Worm (Caenorhabditis elegans) whole organism, young adult: ENCODE measurements around the gene pcp-2.

ENCODE experiments used
- B0035.1 ChIP-seq: sonication (generic microtip); optimal IDR thresholded peaks from 2 replicates; lab custom pipeline; 2016; ENCODE audit warnings: missing genetic modification characterization, mild to moderate bottlenecking, missing compliant biosample characterization, missing genotype, missing genetic modification reagents
- C17E4.6 ChIP-seq: fragments of 200-800 bp; sonication (Bioruptor generic); IDR thresholded peaks from 2 replicates; pipeline ENCODE4 v1.3.6; 2022; ENCODE audit warnings: missing genetic modification reagents, missing genetic modification characterization, missing compliant biosample characterization
- F33H1.4 ChIP-seq: fragments of 200-800 bp; sonication (Bioruptor generic); IDR thresholded peaks from 2 replicates; pipeline ENCODE4 v1.3.6; 2022; ENCODE audit warnings: missing genetic modification reagents, missing genetic modification characterization, missing compliant biosample characterization
- F37B4.10 ChIP-seq: fragments of 200-800 bp; sonication (Bioruptor generic); IDR thresholded peaks from 2 replicates; pipeline ENCODE4 v1.3.6; 2022; ENCODE audit warnings: missing genetic modification characterization, missing compliant biosample characterization
- F52B5.7 ChIP-seq: sonication (generic microtip); optimal IDR thresholded peaks from 2 replicates; lab custom pipeline; 2016; ENCODE audit warnings: mild to moderate bottlenecking, missing genetic modification characterization, missing compliant biosample characterization
- F55B11.4 ChIP-seq: sonication (generic microtip); optimal IDR thresholded peaks from 2 replicates; lab custom pipeline; 2016; ENCODE audit warnings: missing compliant biosample characterization, missing genetic modification characterization, borderline replicate concordance; ENCODE audit not compliant: insufficient read depth
- F57C9.4 ChIP-seq: sonication (generic microtip); optimal IDR thresholded peaks from 2 replicates; lab custom pipeline; 2017; ENCODE audit warnings: mild to moderate bottlenecking, missing genetic modification characterization, missing compliant biosample characterization
- T26A5.8 ChIP-seq: sonication (generic microtip); optimal IDR thresholded peaks from 2 replicates; lab custom pipeline; 2016; ENCODE audit warnings: missing genetic modification characterization, missing compliant biosample characterization
- Y53F4B.3 ChIP-seq: fragments of 200-800 bp; sonication (Bioruptor generic); IDR thresholded peaks from 2 replicates; pipeline ENCODE4 v1.3.6; 2022; ENCODE audit warnings: missing genetic modification reagents, missing genetic modification characterization, missing compliant biosample characterization
- Y53G8AR.9 ChIP-seq: fragments of 200-800 bp; sonication (Bioruptor generic); conservative IDR thresholded peaks from 2 replicates; pipeline ENCODE4 v1.3.6; 2022; ENCODE audit warnings: missing genetic modification reagents, missing genetic modification characterization, missing compliant biosample characterization
- Y95B8A.8 ChIP-seq: fragments of 200-800 bp; sonication (Bioruptor generic); IDR thresholded peaks from 2 replicates; pipeline ENCODE4 v1.3.6; 2022; ENCODE audit warnings: missing genetic modification reagents, missing genetic modification characterization, missing compliant biosample characterization
- ama-1 ChIP-seq, 3 experiments: fragments of 150-350 bp in 1 of 3; sonication (generic microtip) in 2 of 3; optimal IDR thresholded peaks; 2 replicates each; lab custom pipeline; 2014 to 2018; ENCODE audit warnings: missing biosample characterization in 2 of 3, missing genetic modification characterization in 2 of 3, missing genetic modification reagents in 2 of 3
- aptf-3 ChIP-seq: fragments of 200-800 bp; sonication (Bioruptor generic); IDR thresholded peaks from 2 replicates; pipeline ENCODE4 v1.3.6; 2022; ENCODE audit warnings: missing genetic modification characterization, missing compliant biosample characterization
- atf-7 ChIP-seq: sonication (generic microtip); optimal IDR thresholded peaks from 2 replicates; lab custom pipeline; 2017; ENCODE audit warnings: mild to moderate bottlenecking, missing genetic modification characterization, missing compliant biosample characterization
- attf-6 ChIP-seq: fragments of 200-800 bp; sonication (Bioruptor generic); IDR thresholded peaks from 2 replicates; pipeline ENCODE4 v1.3.6; 2022; ENCODE audit warnings: missing genetic modification reagents, missing genetic modification characterization, missing compliant biosample characterization
- cebp-1 ChIP-seq, 2 experiments: fragments of 200-800 bp in 1 of 2; sonication (Bioruptor generic) in 1 of 2; sonication (generic microtip) in 1 of 2; IDR thresholded peaks in 1 of 2; optimal IDR thresholded peaks in 1 of 2; 2 replicates each; pipeline versions ENCODE4 v1.3.6 to Lab custom; 2017 to 2022; ENCODE audit warnings: missing compliant biosample characterization in 2 of 2, missing genetic modification characterization in 2 of 2, mild to moderate bottlenecking in 1 of 2, missing genetic modification reagents in 1 of 2, moderate library complexity in 1 of 2
- ceh-100 ChIP-seq: fragments of 200-800 bp; sonication (Bioruptor generic); IDR thresholded peaks from 2 replicates; pipeline ENCODE4 v1.3.6; 2022; ENCODE audit warnings: missing genetic modification reagents, missing genetic modification characterization, missing compliant biosample characterization
- ceh-40 ChIP-seq: fragments of 200-800 bp; sonication (Bioruptor generic); IDR thresholded peaks from 2 replicates; pipeline ENCODE4 v1.3.6; 2022; ENCODE audit warnings: missing genetic modification characterization, missing compliant biosample characterization
- ceh-79 ChIP-seq: sonication (generic microtip); optimal IDR thresholded peaks from 2 replicates; lab custom pipeline; 2017; ENCODE audit warnings: mild to moderate bottlenecking, missing genetic modification characterization, missing compliant biosample characterization
- dpff-1 ChIP-seq: sonication (generic microtip); optimal IDR thresholded peaks from 2 replicates; lab custom pipeline; 2017; ENCODE audit warnings: mild to moderate bottlenecking, missing genetic modification characterization, missing compliant biosample characterization
- egl-18 ChIP-seq: fragments of 200-800 bp; sonication (Bioruptor generic); IDR thresholded peaks from 2 replicates; pipeline ENCODE4 v1.3.6; 2022; ENCODE audit warnings: missing genetic modification reagents, missing genetic modification characterization, missing compliant biosample characterization
- egl-44 ChIP-seq: fragments of 200-800 bp; sonication (Bioruptor generic); IDR thresholded peaks from 2 replicates; pipeline ENCODE4 v1.3.6; 2022; ENCODE audit warnings: missing genetic modification reagents, missing genetic modification characterization, missing compliant biosample characterization
- ets-4 ChIP-seq: fragments of 200-800 bp; sonication (Bioruptor generic); optimal IDR thresholded peaks from 2 replicates; lab custom pipeline; 2018; ENCODE audit warnings: mild to moderate bottlenecking, missing genetic modification characterization, missing compliant biosample characterization
- gei-17 ChIP-seq: fragments of 200-800 bp; sonication (Bioruptor generic); optimal IDR thresholded peaks from 2 replicates; lab custom pipeline; 2018; ENCODE audit warnings: mild to moderate bottlenecking, missing genetic modification characterization, missing compliant biosample characterization
- hlh-12 ChIP-seq: sonication (generic microtip); optimal IDR thresholded peaks from 2 replicates; lab custom pipeline; 2016; ENCODE audit warnings: missing genetic modification characterization, missing compliant biosample characterization
- hmg-20 ChIP-seq: fragments of 200-800 bp; sonication (Bioruptor generic); IDR thresholded peaks from 2 replicates; pipeline ENCODE4 v1.3.6; 2022; ENCODE audit warnings: missing genetic modification reagents, missing genetic modification characterization, missing compliant biosample characterization
- lin-26 ChIP-seq: fragments of 200-800 bp; sonication (Bioruptor generic); IDR thresholded peaks from 2 replicates; pipeline ENCODE4 v1.3.6; 2022; ENCODE audit warnings: missing genetic modification reagents, missing genetic modification characterization, missing compliant biosample characterization
- madf-3 ChIP-seq: fragments of 200-800 bp; sonication (Bioruptor generic); IDR thresholded peaks from 2 replicates; pipeline ENCODE4 v1.3.6; 2022; ENCODE audit warnings: missing genetic modification reagents, missing genetic modification characterization, missing compliant biosample characterization
- madf-6 ChIP-seq: fragments of 200-800 bp; sonication (Bioruptor generic); IDR thresholded peaks from 2 replicates; pipeline ENCODE4 v1.3.6; 2022; ENCODE audit warnings: missing genetic modification reagents, missing genetic modification characterization, missing compliant biosample characterization
- madf-8 ChIP-seq: fragments of 200-800 bp; sonication (Bioruptor generic); conservative IDR thresholded peaks from 2 replicates; pipeline ENCODE4 v1.3.6; 2022; ENCODE audit warnings: missing genetic modification reagents, missing genetic modification characterization, missing compliant biosample characterization
- mel-28 ChIP-seq: sonication (generic microtip); optimal IDR thresholded peaks from 2 replicates; lab custom pipeline; 2016; ENCODE audit warnings: borderline replicate concordance, mild to moderate bottlenecking, missing genetic modification characterization, missing compliant biosample characterization
- mes-4 ChIP-seq: sonication (generic microtip); optimal IDR thresholded peaks from 2 replicates; lab custom pipeline; 2016; ENCODE audit warnings: missing genotype, missing genetic modification characterization, missing compliant biosample characterization
- nhr-80 ChIP-seq: sonication (generic microtip); optimal IDR thresholded peaks from 2 replicates; lab custom pipeline; 2016; ENCODE audit warnings: missing genetic modification characterization, missing compliant biosample characterization
- rcor-1 ChIP-seq: fragments of 200-800 bp; sonication (Bioruptor generic); IDR thresholded peaks from 2 replicates; pipeline ENCODE4 v1.3.6; 2022; ENCODE audit warnings: missing genetic modification reagents, missing genetic modification characterization, missing compliant biosample characterization
- rec-8 ChIP-seq, 2 experiments: sonication (generic microtip); optimal IDR thresholded peaks; 2 replicates each; lab custom pipeline; 2016; ENCODE audit warnings: mild to moderate bottlenecking in 2 of 2, missing genetic modification characterization in 2 of 2, missing genetic modification reagents in 2 of 2, missing genotype in 2 of 2, missing biosample characterization in 1 of 2, missing compliant biosample characterization in 1 of 2, moderate library complexity in 1 of 2
- repo-1 ChIP-seq: sonication (generic microtip); optimal IDR thresholded peaks from 2 replicates; lab custom pipeline; 2017; ENCODE audit warnings: mild to moderate bottlenecking, missing genetic modification characterization, missing compliant biosample characterization
- sdz-38 ChIP-seq: sonication (generic microtip); optimal IDR thresholded peaks from 2 replicates; lab custom pipeline; 2016; ENCODE audit warnings: missing genotype, missing genetic modification characterization, missing compliant biosample characterization
- sea-2 ChIP-seq: fragments of 200-800 bp; sonication (Bioruptor generic); IDR thresholded peaks from 2 replicates; pipeline ENCODE4 v1.3.6; 2022; ENCODE audit warnings: missing genetic modification characterization, missing compliant biosample characterization
- snpc-1.3 ChIP-seq: sonication (generic microtip); optimal IDR thresholded peaks from 2 replicates; lab custom pipeline; 2017; ENCODE audit warnings: missing genetic modification characterization, mild to moderate bottlenecking, missing compliant biosample characterization, antibody characterized with exemption, moderate library complexity, missing genotype, missing genetic modification reagents; ENCODE audit not compliant: insufficient read depth
- sptf-2 ChIP-seq: fragments of 200-800 bp; sonication (Bioruptor generic); optimal IDR thresholded peaks from 2 replicates; lab custom pipeline; 2018; ENCODE audit warnings: mild to moderate bottlenecking, missing genetic modification characterization, missing compliant biosample characterization
- tbp1 ChIP-seq: fragments of 200-800 bp; sonication (Bioruptor generic); optimal IDR thresholded peaks from 2 replicates; lab custom pipeline; 2018; ENCODE audit warnings: mild to moderate bottlenecking, missing genetic modification characterization, missing compliant biosample characterization
- tbx-9 ChIP-seq: sonication (generic microtip); optimal IDR thresholded peaks from 2 replicates; lab custom pipeline; 2016; ENCODE audit warnings: borderline replicate concordance, missing genetic modification characterization, inconsistent platforms, missing compliant biosample characterization
- tlf-1 ChIP-seq: fragments of 200-800 bp; sonication (Bioruptor generic); optimal IDR thresholded peaks from 2 replicates; lab custom pipeline; 2018; ENCODE audit warnings: mild to moderate bottlenecking, missing genetic modification characterization, missing compliant biosample characterization
- zim-3 ChIP-seq: sonication (generic microtip); optimal IDR thresholded peaks from 2 replicates; lab custom pipeline; 2017; ENCODE audit warnings: mild to moderate bottlenecking, missing genetic modification characterization, moderate library complexity, missing compliant biosample characterization
- ztf-22 ChIP-seq: fragments of 200-800 bp; sonication (Bioruptor generic); optimal IDR thresholded peaks from 2 replicates; lab custom pipeline; 2018; ENCODE audit warnings: mild to moderate bottlenecking, missing genetic modification characterization, moderate library complexity, missing compliant biosample characterization
- ztf-25 ChIP-seq: fragments of 200-800 bp; sonication (Bioruptor generic); IDR thresholded peaks from 2 replicates; pipeline ENCODE4 v1.3.6; 2022; ENCODE audit warnings: missing genetic modification reagents, missing genetic modification characterization, missing compliant biosample characterization
- ztf-6 ChIP-seq: fragments of 200-800 bp; sonication (Bioruptor generic); IDR thresholded peaks from 2 replicates; pipeline ENCODE4 v1.3.6; 2022; ENCODE audit warnings: missing genetic modification reagents, missing genetic modification characterization, missing compliant biosample characterization

Gene pcp-2

ce11 chrIV:9146819-9147518 is 18.0 kb downstream of the pcp-2 start, which contains the start of the genes rpb-12 and aly-2 (continued):
- TF ChIP-seq sptf-2 (no peak), zim-3 (tag; lab: Kevin White, UChicago) (no peak), Y53F4B.3 (no peak), ceh-100 (GFP tag; lab: Robert Waterston, UW) (no peak), F55B11.4 (tag; lab: Kevin White, UChicago) (no peak), tlf-1 (GFP tag; lab: Kevin White, UChicago) (peak; percentile 61), C17E4.6 (GFP tag; lab: Robert Waterston, UW) (peak; percentile 50; the same call in 1 of the 2 replicates), Y53G8AR.9 (GFP tag; lab: Robert Waterston, UW) (0 out of 2 replicates have a peak, but pooled peaks have one; percentile 39), gei-17 (GFP tag; lab: Kevin White, UChicago) (no peak), ceh-79 (tag; lab: Kevin White, UChicago) (no peak), F33H1.4 (peak; percentile 78), ztf-22 (GFP tag; lab: Kevin White, UChicago) (no peak), sdz-38 (tag; lab: Kevin White, UChicago) (no peak), aptf-3 (GFP tag; lab: Robert Waterston, UW) (no peak), repo-1 (tag; lab: Kevin White, UChicago) (no peak), attf-6 (GFP tag; lab: Robert Waterston, UW) (peak; percentile 83), madf-8 (GFP tag; lab: Robert Waterston, UW) (peak; percentile 91), dpff-1 (no peak), sea-2 (no peak), tbp1 (GFP tag; lab: Kevin White, UChicago) (peak; percentile 58), egl-18 (no peak), mes-4 (no peak), hmg-20 (GFP tag; lab: Robert Waterston, UW) (no peak), madf-6 (GFP tag; lab: Robert Waterston, UW) (peak; percentile 97), B0035.1 (no peak), lin-26 (GFP tag; lab: Robert Waterston, UW) (no peak), ama-1 (optimal IDR thresholded peaks at IDR 0.05; lab: Kevin White, UChicago) (no peak), ama-1 (GFP tag; optimal IDR thresholded peaks at IDR 0.05; lab: Kevin White, UChicago) (no peak), snpc-1.3 (peak; percentile 50), rcor-1 (peak; percentile 82), egl-44 (GFP tag; lab: Robert Waterston, UW) (no peak), F57C9.4 (tag; lab: Kevin White, UChicago) (no peak), ceh-40 (GFP tag; lab: Robert Waterston, UW) (no peak), Y95B8A.8 (peak; percentile 55; the same call in 1 of the 2 replicates), T26A5.8 (tag; lab: Kevin White, UChicago) (no peak), madf-3 (0 out of 2 replicates have a peak, but pooled peaks have one; percentile 24), mel-28 (no peak), ztf-25 (GFP tag; lab: Robert Waterston, UW) (no peak), ets-4 (GFP tag; lab: Kevin White, UChicago) (no peak), F37B4.10 (GFP tag; lab: Robert Waterston, UW) (no peak), atf-7 (tag; lab: Kevin White, UChicago) (no peak), cebp-1 (GFP tag; IDR thresholded peaks at IDR 0.05; lab: Robert Waterston, UW) (peak; percentile 82), cebp-1 (tag; optimal IDR thresholded peaks at IDR 0.05; lab: Kevin White, UChicago) (peak; percentile 93), ztf-6 (GFP tag; lab: Robert Waterston, UW) (no peak), rec-8 (tag; optimal IDR thresholded peaks at IDR 0.05; lab: Kevin White, UChicago) (no peak), nhr-80 (tag; lab: Kevin White, UChicago) (no peak), tbx-9 (no peak), F52B5.7 (tag; lab: Kevin White, UChicago) (no peak), hlh-12 (tag; lab: Kevin White, UChicago) (no peak)
